5 fruit fly cellular contexts compared by ENCODE assay signal in the genomic region with DNA sequence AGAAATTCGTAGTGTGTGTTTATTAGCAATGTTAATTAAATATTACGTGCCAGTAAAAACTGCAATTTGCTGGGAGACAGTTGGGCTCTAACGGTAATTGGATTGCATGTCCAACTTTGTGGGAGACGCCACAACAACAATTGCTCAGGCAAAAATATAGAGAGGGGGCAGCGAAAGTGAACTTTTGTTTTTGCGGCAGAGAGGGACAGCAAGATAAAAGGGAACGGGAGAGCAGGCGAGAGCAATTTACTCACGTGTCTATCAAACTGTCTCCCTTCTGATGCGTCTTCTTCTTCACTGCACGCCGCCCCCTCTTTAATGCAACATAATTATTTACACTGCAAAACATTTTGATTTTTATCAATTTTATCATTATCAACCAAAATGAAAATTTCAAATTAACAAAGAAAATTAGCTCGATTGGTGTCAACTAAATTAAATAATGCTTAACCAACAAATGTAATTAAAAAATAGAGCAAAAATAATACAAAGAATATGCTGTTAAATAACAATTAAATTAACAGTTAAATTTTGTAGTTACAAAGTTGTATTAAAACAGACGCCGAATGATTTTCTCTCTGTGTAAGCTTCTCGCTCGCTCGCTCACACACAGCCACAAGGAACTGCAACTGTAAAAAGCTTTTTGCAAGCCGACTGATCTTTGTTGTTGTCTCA.
TF ChIP-seq lines count a peak whose summit lies in the region.

No protein-coding gene starts in this region.

TF ChIP-seq in whole organism, adult, 20 proteins besides CTCF, POLR2A, EP300 and RAD21 (continued from another document):
- no peak for TF ChIP-seq tj (GFP tag; optimal IDR thresholded peaks at IDR 0.05; lab: Kevin White, UChicago)
- no peak for TF ChIP-seq kay (GFP tag; lab: Kevin White, UChicago; ENCODE audit: borderline replicate concordance)
- peak; percentile 60 for TF ChIP-seq CG11617 (GFP tag; optimal IDR thresholded peaks at IDR 0.05; lab: Kevin White, UChicago)
- peak; percentile 12 for TF ChIP-seq CG1620 (GFP tag; optimal IDR thresholded peaks at IDR 0.05; lab: Kevin White, UChicago)

TF ChIP-seq in whole organism, embryonic, 481 proteins besides CTCF, POLR2A, EP300 and RAD21 (continued from another document and continues in another):
- TF ChIP-seq dmrt99B (tag; optimal IDR thresholded peaks at IDR 0.05; lab: Kevin White, UChicago) (peak; percentile 96), CG10654 (GFP tag; optimal IDR thresholded peaks at IDR 0.05; lab: Kevin White, UChicago) (peak; percentile 83), CG7745 (tag; optimal IDR thresholded peaks at IDR 0.05; lab: Kevin White, UChicago) (no peak), GATAe (GFP tag; conservative IDR thresholded peaks at IDR 0.05; lab: Robert Waterston, UW) (no peak), CG4282 (GFP tag; optimal IDR thresholded peaks at IDR 0.05; lab: Kevin White, UChicago) (no peak), repo (GFP tag; optimal IDR thresholded peaks at IDR 0.05; lab: Kevin White, UChicago) (peak; percentile 2), ro (GFP tag; IDR thresholded peaks at IDR 0.05; lab: Robert Waterston, UW) (peak; percentile 41; the same call in 1 of the 2 replicates), trem (tag; optimal IDR thresholded peaks at IDR 0.05; lab: Kevin White, UChicago) (peak; percentile 92), Stat92E (GFP tag; optimal IDR thresholded peaks at IDR 0.05; lab: Kevin White, UChicago) (peak in 1 of 3 experiments; percentile 54), CHES-1-like (GFP tag; optimal IDR thresholded peaks at IDR 0.05; lab: Kevin White, UChicago) (peak; percentile 23), CG4730 (GFP tag; IDR thresholded peaks at IDR 0.05; lab: Robert Waterston, UW) (peak; percentile 64), odd (GFP tag; optimal IDR thresholded peaks at IDR 0.05; lab: Kevin White, UChicago) (peak; percentile 44), Poxn (GFP tag; IDR thresholded peaks at IDR 0.05; lab: Robert Waterston, UW) (no peak), Hr39 (optimal IDR thresholded peaks at IDR 0.05; lab: Kevin White, UChicago) (no peak), Sox102F (GFP tag; optimal IDR thresholded peaks at IDR 0.05; lab: Kevin White, UChicago) (peak; percentile 90), HmgD (GFP tag; optimal IDR thresholded peaks at IDR 0.05; lab: Kevin White, UChicago) (no peak), so (GFP tag; IDR thresholded peaks at IDR 0.05; lab: Robert Waterston, UW) (peak; percentile 66; the same call in 1 of the 3 replicates), lbe (GFP tag; optimal IDR thresholded peaks at IDR 0.05; lab: Kevin White, UChicago) (peak; percentile 73), sr (GFP tag; IDR thresholded peaks at IDR 0.05; lab: Robert Waterston, UW) (no peak), tna (GFP tag; IDR thresholded peaks at IDR 0.05; lab: Robert Waterston, UW; ENCODE audit: partially characterized antibody) (no peak), stwl (tag; optimal IDR thresholded peaks at IDR 0.05; lab: Kevin White, UChicago) (peak; percentile 14), seq (GFP tag; IDR thresholded peaks at IDR 0.05; lab: Robert Waterston, UW) (peak; percentile 54; the same call in 1 of the 2 replicates), Neu2 (GFP tag; optimal IDR thresholded peaks at IDR 0.05; lab: Kevin White, UChicago; ENCODE audit: borderline replicate concordance) (no peak), Aef1 (GFP tag; IDR thresholded peaks at IDR 0.05; lab: Robert Waterston, UW) (peak; percentile 58; the same call in 2 of the 3 replicates), jing (GFP tag; optimal IDR thresholded peaks at IDR 0.05; lab: Kevin White, UChicago) (peak; percentile 75), CG12659 (GFP tag; optimal IDR thresholded peaks at IDR 0.05; lab: Kevin White, UChicago) (peak; percentile 62), ash1 (GFP tag; optimal IDR thresholded peaks at IDR 0.05; lab: Kevin White, UChicago) (no peak), CG10366 (GFP tag; IDR thresholded peaks at IDR 0.05; lab: Robert Waterston, UW) (peak; percentile 78), Sry-β (GFP tag; optimal IDR thresholded peaks at IDR 0.05; lab: Kevin White, UChicago) (no peak)

TF ChIP-seq in whole organism, prepupa, 60 proteins besides CTCF, POLR2A, EP300 and RAD21 (continued from another document and continues in another):
- TF ChIP-seq CG11762 (GFP tag; optimal IDR thresholded peaks at IDR 0.05; lab: Kevin White, UChicago; ENCODE audit: insufficient read depth): peak; percentile 93
- peak; percentile 93 for TF ChIP-seq achi (GFP tag; optimal IDR thresholded peaks at IDR 0.05; lab: Kevin White, UChicago)
- TF ChIP-seq CG11294 (GFP tag; IDR thresholded peaks at IDR 0.05; lab: Robert Waterston, UW): peak; percentile 88
- peak; percentile 94 for TF ChIP-seq acj6 (GFP tag; optimal IDR thresholded peaks at IDR 0.05; lab: Kevin White, UChicago)
- peak; percentile 79 for TF ChIP-seq CG16779 (tag; optimal IDR thresholded peaks at IDR 0.05; lab: Kevin White, UChicago)
- TF ChIP-seq CG8632 (GFP tag; optimal IDR thresholded peaks at IDR 0.05; lab: Kevin White, UChicago): peak; percentile 92
- peak; percentile 97 for TF ChIP-seq pdm3 (GFP tag; optimal IDR thresholded peaks at IDR 0.05; lab: Kevin White, UChicago)
- peak; percentile 97 for TF ChIP-seq Blimp-1 (GFP tag; optimal IDR thresholded peaks at IDR 0.05; lab: Kevin White, UChicago)
- TF ChIP-seq Sox15 (GFP tag; optimal IDR thresholded peaks at IDR 0.05; lab: Kevin White, UChicago): peak; percentile 92
- peak; percentile 65 for TF ChIP-seq CG6854 (GFP tag; optimal IDR thresholded peaks at IDR 0.05; lab: Kevin White, UChicago)
- TF ChIP-seq Lpt (GFP tag; optimal IDR thresholded peaks at IDR 0.05; lab: Kevin White, UChicago): peak; percentile 95
- TF ChIP-seq fkh (GFP tag; optimal IDR thresholded peaks at IDR 0.05; lab: Kevin White, UChicago): peak; percentile 1
- TF ChIP-seq Eip78C (GFP tag; lab: Kevin White, UChicago): peak; percentile 99
- peak; percentile 79 for TF ChIP-seq CG1621 (tag; optimal IDR thresholded peaks at IDR 0.05; lab: Kevin White, UChicago)
- TF ChIP-seq spab (GFP tag; optimal IDR thresholded peaks at IDR 0.05; lab: Kevin White, UChicago): peak; percentile 95
- peak; percentile 76 for TF ChIP-seq fd85E (GFP tag; optimal IDR thresholded peaks at IDR 0.05; lab: Kevin White, UChicago)
- peak; percentile 93 for TF ChIP-seq lz (GFP tag; optimal IDR thresholded peaks at IDR 0.05; lab: Kevin White, UChicago)
- peak; percentile 95 for TF ChIP-seq Met (GFP tag; optimal IDR thresholded peaks at IDR 0.05; lab: Kevin White, UChicago)
- peak; percentile 97 for TF ChIP-seq dsx (GFP tag; optimal IDR thresholded peaks at IDR 0.05; lab: Kevin White, UChicago; ENCODE audit: poor library complexity, severe bottlenecking)
- peak; percentile 89 for TF ChIP-seq CG6792 (GFP tag; optimal IDR thresholded peaks at IDR 0.05; lab: Kevin White, UChicago)
- TF ChIP-seq vri (GFP tag; optimal IDR thresholded peaks at IDR 0.05; lab: Kevin White, UChicago): peak; percentile 73
- TF ChIP-seq net (GFP tag; optimal IDR thresholded peaks at IDR 0.05; lab: Kevin White, UChicago): peak; percentile 93
- peak; percentile 95 for TF ChIP-seq Smox (GFP tag; optimal IDR thresholded peaks at IDR 0.05; lab: Kevin White, UChicago)
- TF ChIP-seq Hr4 (GFP tag; optimal IDR thresholded peaks at IDR 0.05; lab: Kevin White, UChicago): peak; percentile 95
- peak; percentile 91 for TF ChIP-seq CG6276 (GFP tag; optimal IDR thresholded peaks at IDR 0.05; lab: Kevin White, UChicago)
- peak; percentile 87 for TF ChIP-seq Ets21C (GFP tag; optimal IDR thresholded peaks at IDR 0.05; lab: Kevin White, UChicago)
- peak; percentile 93 for TF ChIP-seq CG10669 (GFP tag; optimal IDR thresholded peaks at IDR 0.05; lab: Kevin White, UChicago)
- peak; percentile 96 for TF ChIP-seq CG8119 (GFP tag; IDR thresholded peaks at IDR 0.05; lab: Robert Waterston, UW)
- TF ChIP-seq CG3919 (GFP tag; optimal IDR thresholded peaks at IDR 0.05; lab: Kevin White, UChicago): peak; percentile 97
- TF ChIP-seq Gug (GFP tag; IDR thresholded peaks at IDR 0.05; lab: Robert Waterston, UW): peak; percentile 87

TF ChIP-seq in whole organism, pupa, 21 proteins besides CTCF, POLR2A, EP300 and RAD21 (continued from another document):
- peak; percentile 90 for TF ChIP-seq CG32121 (GFP tag; IDR thresholded peaks at IDR 0.05; lab: Robert Waterston, UW)
- peak; percentile 96 for TF ChIP-seq CG17806 (tag; optimal IDR thresholded peaks at IDR 0.05; lab: Kevin White, UChicago)
- peak; percentile 99 for TF ChIP-seq CG8159 (tag; optimal IDR thresholded peaks at IDR 0.05; lab: Kevin White, UChicago)

TF ChIP-seq in whole organism, wandering third instar larva, 38 proteins besides CTCF, POLR2A, EP300 and RAD21 (continued from another document):
- TF ChIP-seq br (GFP tag; optimal IDR thresholded peaks at IDR 0.05; lab: Kevin White, UChicago) (peak; percentile 84), Dif (GFP tag; optimal IDR thresholded peaks at IDR 0.05; lab: Kevin White, UChicago; ENCODE audit: partially characterized antibody) (peak; percentile 44), CG32264 (GFP tag; optimal IDR thresholded peaks at IDR 0.05; lab: Kevin White, UChicago) (peak; percentile 60), Sp1 (GFP tag; optimal IDR thresholded peaks at IDR 0.05; lab: Kevin White, UChicago) (peak; percentile 92), rgr (GFP tag; optimal IDR thresholded peaks at IDR 0.05; lab: Kevin White, UChicago) (peak; percentile 88), ey (GFP tag; optimal IDR thresholded peaks at IDR 0.05; lab: Kevin White, UChicago) (peak; percentile 88), Dfd (GFP tag; optimal IDR thresholded peaks at IDR 0.05; lab: Kevin White, UChicago) (peak; percentile 51), Mio (GFP tag; optimal IDR thresholded peaks at IDR 0.05; lab: Kevin White, UChicago) (no peak), Vsx2 (GFP tag; optimal IDR thresholded peaks at IDR 0.05; lab: Kevin White, UChicago; ENCODE audit: partially characterized antibody) (no peak), Hr83 (GFP tag; optimal IDR thresholded peaks at IDR 0.05; lab: Kevin White, UChicago; ENCODE audit: poor library complexity, severe bottlenecking) (no peak), HLH106 (tag; optimal IDR thresholded peaks at IDR 0.05; lab: Kevin White, UChicago) (peak; percentile 93), foxo (GFP tag; optimal IDR thresholded peaks at IDR 0.05; lab: Kevin White, UChicago) (peak in 1 of 2 experiments; percentile 91), Hr78 (GFP tag; optimal IDR thresholded peaks at IDR 0.05; lab: Kevin White, UChicago) (no peak), sage (GFP tag; optimal IDR thresholded peaks at IDR 0.05; lab: Kevin White, UChicago) (peak; percentile 66), jim (GFP tag; optimal IDR thresholded peaks at IDR 0.05; lab: Kevin White, UChicago) (no peak), lola (GFP tag; optimal IDR thresholded peaks at IDR 0.05; lab: Kevin White, UChicago) (no peak), pan (optimal IDR thresholded peaks at IDR 0.05; lab: Kevin White, UChicago) (no peak), fru (GFP tag; optimal IDR thresholded peaks at IDR 0.05; lab: Kevin White, UChicago) (peak; percentile 79)
